Worm (Caenorhabditis elegans) whole organism, L4/young adult: Measurements from ENCODE around the gene F44E7.4.

Experiments
- W03F9.2 ChIP-seq: fragments of 150-350 bp; optimal IDR thresholded peaks from 2 replicates; lab custom pipeline; 2014; ENCODE audit warnings: missing biosample characterization, missing genetic modification characterization
- dao-5 ChIP-seq: sonication (generic microtip); optimal IDR thresholded peaks from 2 replicates; lab custom pipeline; 2016; ENCODE audit warnings: missing genotype, missing genetic modification characterization, moderate library complexity, missing compliant biosample characterization
- him-1 ChIP-seq: sonication (generic microtip); optimal IDR thresholded peaks from 2 replicates; lab custom pipeline; 2016; ENCODE audit warnings: missing genotype, missing genetic modification reagents, missing genetic modification characterization, missing compliant biosample characterization

DNA sequence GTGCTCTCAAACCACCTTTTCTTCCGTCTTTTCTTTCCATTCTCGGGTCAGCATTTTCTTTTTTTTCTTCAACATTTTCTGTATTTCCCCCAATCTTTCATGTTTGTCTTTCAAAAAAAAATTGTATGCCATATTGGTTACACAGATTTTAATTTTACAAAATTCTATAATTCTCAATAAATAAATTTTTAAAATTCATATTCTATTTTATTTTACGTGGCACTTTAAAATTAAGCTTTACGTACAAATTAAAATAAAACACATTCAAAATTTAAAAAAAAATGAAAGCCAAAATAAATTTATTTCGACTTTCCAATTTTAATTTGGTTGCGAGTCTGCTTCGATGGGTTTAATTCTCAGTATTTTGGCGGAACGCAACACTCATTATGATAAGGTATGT, 28.7 kb upstream of the F44E7.4 start, which contains the start of gene ZC250.5:
- no peak for TF ChIP-seq dao-5 (tag; lab: Kevin White, UChicago)
- TF ChIP-seq him-1 (tag; lab: Kevin White, UChicago): no peak
- no peak for TF ChIP-seq W03F9.2 (tag; lab: Kevin White, UChicago)
